Fruit fly (Drosophila melanogaster) whole organism, wandering third instar larva: ENCODE measurements around the gene Trm7-32.
A peak's percentile ranks its signal among the peaks of the same experiment; 100 is the strongest.

Experiments used
- Abd-B ChIP-seq: fragments of >200 bp; optimal IDR thresholded peaks from 2 replicates; lab custom pipeline; 2017; ENCODE audit warnings: missing biosample characterization, missing genetic modification characterization
- CG32264 ChIP-seq: fragments of 200-800 bp; sonication (Bioruptor generic); optimal IDR thresholded peaks from 2 replicates; lab custom pipeline; 2016; ENCODE audit warnings: missing biosample characterization, missing genetic modification characterization
- CG9705 ChIP-seq: fragments of 200-800 bp; sonication (Bioruptor generic); optimal IDR thresholded peaks from 2 replicates; lab custom pipeline; 2018; ENCODE audit warnings: missing biosample characterization, mild to moderate bottlenecking, missing genetic modification characterization
- CrebA ChIP-seq: fragments of 200-800 bp; sonication (Bioruptor generic); optimal IDR thresholded peaks from 2 replicates; lab custom pipeline; 2016; ENCODE audit warnings: missing biosample characterization, mild to moderate bottlenecking, missing genetic modification characterization, borderline replicate concordance
- Dif ChIP-seq: fragments of 200-275, 200-300 bp; sonication (Bioruptor generic); optimal IDR thresholded peaks from 2 replicates; lab custom pipeline; 2018; ENCODE audit warnings: missing biosample characterization, missing genetic modification characterization; ENCODE audit not compliant: partially characterized antibody
- HLH106 ChIP-seq: fragments of 200-800 bp; optimal IDR thresholded peaks from 3 replicates; lab custom pipeline; 2019; ENCODE audit warnings: missing biosample characterization, mild to moderate bottlenecking, missing genetic modification characterization, moderate library complexity
- Hnf4 ChIP-seq: fragments of 200-800 bp; sonication (Bioruptor generic); optimal IDR thresholded peaks from 2 replicates; lab custom pipeline; 2016; ENCODE audit warnings: missing biosample characterization, mild to moderate bottlenecking, missing genetic modification characterization
- Hr78 ChIP-seq: fragments of >200 bp; optimal IDR thresholded peaks from 2 replicates; lab custom pipeline; 2017; ENCODE audit warnings: missing biosample characterization, missing genetic modification characterization
- Hr83 ChIP-seq: fragments of 200-300 bp; sonication (Bioruptor generic); optimal IDR thresholded peaks from 2 replicates; lab custom pipeline; 2016; ENCODE audit warnings: missing biosample characterization, mild to moderate bottlenecking, missing genetic modification characterization, moderate library complexity; ENCODE audit not compliant: poor library complexity, severe bottlenecking
- Jra ChIP-seq: sonication (Bioruptor generic); optimal IDR thresholded peaks from 2 replicates; lab custom pipeline; 2016; ENCODE audit warnings: missing biosample characterization, missing genetic modification characterization
- Mio ChIP-seq: sonication (Bioruptor generic); optimal IDR thresholded peaks from 2 replicates; lab custom pipeline; 2016; ENCODE audit warnings: missing biosample characterization, missing genetic modification characterization
- Myc ChIP-seq: fragments of >200 bp; optimal IDR thresholded peaks from 2 replicates; lab custom pipeline; 2017
- N ChIP-seq: fragments of >200 bp; optimal IDR thresholded peaks from 2 replicates; lab custom pipeline; 2018; ENCODE audit warnings: missing biosample characterization, missing external identifiers, missing genetic modification characterization
- OdsH ChIP-seq: fragments of 200-800 bp; sonication (Bioruptor generic); optimal IDR thresholded peaks from 2 replicates; lab custom pipeline; 2016; ENCODE audit warnings: missing biosample characterization, mild to moderate bottlenecking, missing genetic modification characterization
- Rel ChIP-seq, 2 experiments: fragments of 200-800 bp; sonication (Bioruptor generic) in 1 of 2; optimal IDR thresholded peaks; 2 replicates in 1 of 2; 3 replicates in 1 of 2; lab custom pipeline; 2016 to 2019; ENCODE audit warnings: mild to moderate bottlenecking in 2 of 2, missing biosample characterization in 2 of 2, missing genetic modification characterization in 2 of 2, moderate library complexity in 1 of 2
- Sp1 ChIP-seq: fragments of 200-800 bp; sonication (Bioruptor generic); optimal IDR thresholded peaks from 3 replicates; lab custom pipeline; 2019; ENCODE audit warnings: missing biosample characterization, mild to moderate bottlenecking, missing genetic modification characterization, moderate library complexity
- Vsx2 ChIP-seq: fragments of 200-300, 225-300 bp; sonication (Bioruptor generic); optimal IDR thresholded peaks from 2 replicates; lab custom pipeline; 2018; ENCODE audit warnings: missing biosample characterization, missing genetic modification characterization; ENCODE audit not compliant: partially characterized antibody
- br ChIP-seq: fragments of 200-800 bp; sonication (Bioruptor generic); optimal IDR thresholded peaks from 2 replicates; lab custom pipeline; 2016; ENCODE audit warnings: missing biosample characterization, missing genetic modification characterization
- brk ChIP-seq: fragments of 200-800 bp; sonication (Bioruptor generic); optimal IDR thresholded peaks from 2 replicates; lab custom pipeline; 2016; ENCODE audit warnings: missing biosample characterization, mild to moderate bottlenecking, missing genetic modification characterization
- dl ChIP-seq, 2 experiments: fragments of 175-275, 200-275 bp in 1 of 2; fragments of 200-275 bp in 1 of 2; sonication (Bioruptor generic); optimal IDR thresholded peaks; lab custom pipeline; 2018; ENCODE audit warnings: mild to moderate bottlenecking in 2 of 2, missing biosample characterization in 2 of 2, missing genetic modification characterization in 2 of 2, moderate library complexity in 2 of 2; ENCODE audit not compliant: partially characterized antibody in 2 of 2, insufficient read depth in 1 of 2
- dmrt93B ChIP-seq: fragments of 200-800 bp; sonication (Bioruptor generic); optimal IDR thresholded peaks from 2 replicates; lab custom pipeline; 2018; ENCODE audit warnings: missing biosample characterization, mild to moderate bottlenecking, missing genetic modification characterization
- ey ChIP-seq: fragments of 200-800 bp; sonication (Bioruptor generic); optimal IDR thresholded peaks from 2 replicates; lab custom pipeline; 2016; ENCODE audit warnings: missing biosample characterization, missing genetic modification characterization
- foxo ChIP-seq, 2 experiments: fragments of 200-800 bp; sonication (Bioruptor generic); optimal IDR thresholded peaks; 2 replicates in 1 of 2; 3 replicates in 1 of 2; lab custom pipeline; 2016 to 2017; ENCODE audit warnings: missing biosample characterization in 2 of 2, missing genetic modification characterization in 2 of 2
- fru ChIP-seq: fragments of 200-800 bp; sonication (Bioruptor generic); optimal IDR thresholded peaks from 3 replicates; lab custom pipeline; 2016; ENCODE audit warnings: missing biosample characterization, mild to moderate bottlenecking, missing genetic modification characterization
- h ChIP-seq: fragments of 200-800 bp; sonication (Bioruptor generic); optimal IDR thresholded peaks from 3 replicates; lab custom pipeline; 2016; ENCODE audit warnings: missing biosample characterization, mild to moderate bottlenecking, missing genetic modification characterization
- jim ChIP-seq: fragments of 175-275, 200-325 bp; sonication (Bioruptor generic); optimal IDR thresholded peaks from 2 replicates; lab custom pipeline; 2016; ENCODE audit warnings: missing biosample characterization, mild to moderate bottlenecking, missing genetic modification characterization
- lola ChIP-seq: fragments of >200 bp; optimal IDR thresholded peaks from 2 replicates; lab custom pipeline; 2017; ENCODE audit warnings: missing biosample characterization, missing genetic modification characterization
- pan ChIP-seq: fragments of >200 bp; optimal IDR thresholded peaks from 2 replicates; lab custom pipeline; 2017
- psq ChIP-seq: fragments of 200-800 bp; sonication (Bioruptor generic); optimal IDR thresholded peaks from 3 replicates; lab custom pipeline; 2017; ENCODE audit warnings: missing biosample characterization, mild to moderate bottlenecking, missing genetic modification characterization, moderate library complexity
- rgr ChIP-seq: fragments of 200-800 bp; sonication (Bioruptor generic); optimal IDR thresholded peaks from 3 replicates; lab custom pipeline; 2016; ENCODE audit warnings: missing biosample characterization, mild to moderate bottlenecking, missing genetic modification characterization
- sage ChIP-seq: fragments of 200-800 bp; sonication (Bioruptor generic); optimal IDR thresholded peaks from 2 replicates; lab custom pipeline; 2016; ENCODE audit warnings: missing biosample characterization, mild to moderate bottlenecking, missing genetic modification characterization
- sv ChIP-seq: fragments of 200-800 bp; sonication (Bioruptor generic); optimal IDR thresholded peaks from 3 replicates; lab custom pipeline; 2016; ENCODE audit warnings: missing biosample characterization, missing genetic modification characterization
- woc ChIP-seq: sonication (Bioruptor generic); optimal IDR thresholded peaks from 2 replicates; lab custom pipeline; 2016; ENCODE audit warnings: missing biosample characterization, mild to moderate bottlenecking, missing genetic modification characterization

Trm7-32 gene

DNA sequence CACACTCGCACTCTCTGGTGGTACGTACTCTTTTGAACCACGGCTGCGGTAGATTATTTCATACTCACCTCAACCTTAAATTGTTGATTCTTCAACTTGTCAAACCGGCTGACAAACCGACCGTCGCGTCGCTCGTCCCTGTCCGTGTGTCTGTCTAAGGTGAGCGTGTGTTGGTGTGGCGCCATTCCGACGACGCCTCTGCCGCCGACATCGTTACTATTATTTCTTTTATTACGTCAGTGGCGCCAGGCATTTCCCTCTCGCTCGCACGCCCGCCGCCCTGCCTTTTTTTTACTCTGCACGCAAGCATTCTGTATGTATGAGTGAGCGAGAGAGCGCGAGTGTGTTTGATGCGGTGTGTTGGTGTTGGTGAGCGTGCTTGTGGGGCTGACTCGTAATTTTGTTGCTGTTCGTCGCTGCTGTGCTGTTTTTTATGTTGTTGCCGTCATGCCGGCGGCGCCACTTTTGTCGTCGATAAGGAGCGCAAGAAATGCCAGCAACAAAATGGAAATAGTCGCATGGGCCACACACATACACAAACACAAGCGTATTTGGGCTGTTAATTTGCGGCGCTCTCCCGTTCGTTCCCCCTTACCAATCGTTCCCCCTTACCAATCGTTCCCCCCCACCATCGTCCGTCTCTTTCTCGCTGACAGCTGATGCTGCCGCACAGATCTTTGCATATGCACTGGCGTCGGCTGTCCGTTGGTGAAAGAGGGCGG, 15.9 kb downstream of the Trm7-32 start:
- peak; percentile 94 for TF ChIP-seq brk (GFP tag; lab: Kevin White, UChicago)
- TF ChIP-seq CG32264: no peak
- peak; percentile 45 for TF ChIP-seq OdsH (GFP tag; lab: Kevin White, UChicago)
- TF ChIP-seq Rel (GFP tag; optimal IDR thresholded peaks at IDR 0.05; lab: Kevin White, UChicago): peak; percentile 76
- TF ChIP-seq Rel (tag; optimal IDR thresholded peaks at IDR 0.05; lab: Kevin White, UChicago): peak; percentile 23
- TF ChIP-seq psq: peak; percentile 56
- peak; percentile 84 for TF ChIP-seq N (GFP tag; lab: Kevin White, UChicago)
- TF ChIP-seq br: peak; percentile 33
- no peak for TF ChIP-seq HLH106 (tag; lab: Kevin White, UChicago)
- TF ChIP-seq Hr83: peak; percentile 52
- peak; percentile 27 for TF ChIP-seq rgr (GFP tag; lab: Kevin White, UChicago)
- no peak for TF ChIP-seq lola (GFP tag; lab: Kevin White, UChicago)
- peak; percentile 48 for TF ChIP-seq Sp1
- peak; percentile 64 for TF ChIP-seq Dif (GFP tag; lab: Kevin White, UChicago)
- TF ChIP-seq CrebA: peak; percentile 50
- TF ChIP-seq Hnf4: no peak
- peak; percentile 82 for TF ChIP-seq jim (GFP tag; lab: Kevin White, UChicago)
- TF ChIP-seq h: peak; percentile 71
- TF ChIP-seq sage: no peak
- peak; percentile 62 for TF ChIP-seq fru
- TF ChIP-seq Jra (GFP tag; lab: Kevin White, UChicago): peak; percentile 8
- no peak for TF ChIP-seq ey (GFP tag; lab: Kevin White, UChicago)
- no peak for TF ChIP-seq sv (GFP tag; lab: Kevin White, UChicago)
- TF ChIP-seq woc (GFP tag; lab: Kevin White, UChicago): no peak
- peak; percentile 26 to 31 for TF ChIP-seq dl (GFP tag; optimal IDR thresholded peaks at IDR 0.05; lab: Kevin White, UChicago; ENCODE audit: insufficient read depth in 1 of 2, partially characterized antibody in 2 of 2)
- peak; percentile 2 to 25 for TF ChIP-seq foxo (GFP tag; optimal IDR thresholded peaks at IDR 0.05; lab: Kevin White, UChicago)
- peak; percentile 78 for TF ChIP-seq Vsx2 (GFP tag; lab: Kevin White, UChicago)
- TF ChIP-seq dmrt93B (GFP tag; lab: Kevin White, UChicago): no peak
- no peak for TF ChIP-seq pan (lab: Kevin White, UChicago)
- TF ChIP-seq Abd-B (GFP tag; lab: Kevin White, UChicago): peak; percentile 60

DNA sequence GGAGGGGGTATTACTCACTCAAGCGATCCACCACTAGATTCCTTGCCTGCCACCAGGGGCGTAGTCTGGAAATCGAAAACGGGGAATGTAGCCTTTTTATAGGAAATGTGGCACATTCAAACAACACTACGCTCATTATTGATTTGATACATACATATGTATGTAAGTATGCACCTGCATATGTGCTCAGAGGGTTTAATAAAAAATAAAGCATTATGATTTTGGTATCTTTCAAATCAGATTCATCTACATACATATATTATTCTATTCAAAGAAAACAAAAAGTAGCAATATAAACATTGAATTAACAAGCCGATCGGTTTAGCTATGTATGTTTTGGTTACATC, 16.4 kb downstream of the Trm7-32 start:
- TF ChIP-seq pan (lab: Kevin White, UChicago): no peak
- TF ChIP-seq brk (GFP tag; lab: Kevin White, UChicago): no peak
- TF ChIP-seq foxo (GFP tag; optimal IDR thresholded peaks at IDR 0.05; lab: Kevin White, UChicago): peak in 1 of 2 experiments; percentile 38
- TF ChIP-seq rgr (GFP tag; lab: Kevin White, UChicago): peak; percentile 6
- TF ChIP-seq HLH106 (tag; lab: Kevin White, UChicago): peak; percentile 4

DNA sequence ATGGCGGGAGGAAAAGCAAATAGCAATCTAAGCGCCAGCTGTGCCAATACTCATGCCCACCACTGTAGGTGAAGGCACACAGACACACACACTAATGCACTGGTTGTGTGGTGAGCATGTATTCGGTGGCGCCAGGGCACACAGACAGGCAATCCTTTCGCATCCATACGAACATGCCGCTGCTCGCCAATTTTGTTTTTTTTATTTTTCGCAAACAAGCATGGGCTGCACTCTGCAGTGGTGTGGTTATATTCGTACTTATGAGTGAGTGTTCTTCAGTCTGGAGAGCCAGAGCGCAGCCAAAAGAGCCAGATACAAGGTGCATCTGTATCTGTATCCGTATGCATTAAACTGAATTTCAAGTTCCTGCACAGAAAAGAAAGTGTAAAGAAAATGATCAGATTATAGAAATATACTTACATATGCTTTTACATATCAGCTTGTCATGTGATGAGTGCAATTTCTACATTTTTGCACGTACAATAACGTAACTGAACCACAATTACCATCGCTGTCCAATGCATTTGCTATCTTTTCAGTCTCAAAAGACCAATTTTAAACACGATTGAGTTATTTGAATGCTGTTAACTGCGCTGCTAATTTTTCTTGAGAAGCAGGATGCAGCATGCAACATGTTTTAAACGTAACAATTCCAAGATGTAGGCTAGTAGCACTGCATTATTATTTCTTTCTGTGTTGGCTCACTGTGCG, 18.8 kb downstream of the Trm7-32 start:
- TF ChIP-seq dl (GFP tag; optimal IDR thresholded peaks at IDR 0.05; lab: Kevin White, UChicago; ENCODE audit: insufficient read depth in 1 of 2, partially characterized antibody in 2 of 2) (peak in 1 of 2 experiments; percentile 58), sv (GFP tag; lab: Kevin White, UChicago) (no peak), OdsH (GFP tag; lab: Kevin White, UChicago) (peak; percentile 60), Jra (GFP tag; lab: Kevin White, UChicago) (peak; percentile 46), CG32264 (no peak), Dif (GFP tag; lab: Kevin White, UChicago) (peak; percentile 17), Hr83 (peak; percentile 83), CrebA (peak; percentile 12), ey (GFP tag; lab: Kevin White, UChicago) (peak; percentile 70), Myc (lab: Kevin White, UChicago) (no peak), h (peak; percentile 38), br (peak; percentile 24), psq (peak; percentile 53), Vsx2 (GFP tag; lab: Kevin White, UChicago) (no peak), CG9705 (GFP tag; lab: Kevin White, UChicago) (peak; percentile 22), Hnf4 (no peak), fru (peak; percentile 69), Mio (GFP tag; lab: Kevin White, UChicago) (no peak), foxo (GFP tag; optimal IDR thresholded peaks at IDR 0.05; lab: Kevin White, UChicago) (peak in 1 of 2 experiments; percentile 67), HLH106 (tag; lab: Kevin White, UChicago) (peak; percentile 13), lola (GFP tag; lab: Kevin White, UChicago) (no peak), jim (GFP tag; lab: Kevin White, UChicago) (peak; percentile 56), brk (GFP tag; lab: Kevin White, UChicago) (peak; percentile 83), Sp1 (peak; percentile 34), dmrt93B (GFP tag; lab: Kevin White, UChicago) (peak; percentile 60), Hr78 (GFP tag; lab: Kevin White, UChicago) (peak; percentile 14), N (GFP tag; lab: Kevin White, UChicago) (peak; percentile 72), rgr (GFP tag; lab: Kevin White, UChicago) (peak; percentile 48), Rel (GFP tag; optimal IDR thresholded peaks at IDR 0.05; lab: Kevin White, UChicago) (peak; percentile 23), Rel (tag; optimal IDR thresholded peaks at IDR 0.05; lab: Kevin White, UChicago) (no peak)
